Worm (Caenorhabditis elegans) whole organism, early embryonic: Measurements from ENCODE around the gene age-1.

Experiments used
- B0310.2 ChIP-seq: sonication (generic microtip); optimal IDR thresholded peaks from 2 replicates; lab custom pipeline; 2016; ENCODE audit warnings: mild to moderate bottlenecking, missing genetic modification characterization, missing compliant biosample characterization
- F13C5.2 ChIP-seq: sonication (generic microtip); optimal IDR thresholded peaks from 2 replicates; lab custom pipeline; 2017; ENCODE audit warnings: mild to moderate bottlenecking, missing genetic modification characterization, inconsistent platforms, missing compliant biosample characterization
- ama-1 ChIP-seq: fragments of 150-350 bp; optimal IDR thresholded peaks from 2 replicates; lab custom pipeline; 2014
- ceh-13 ChIP-seq: fragments of 200-800 bp; sonication (Bioruptor generic); optimal IDR thresholded peaks from 2 replicates; lab custom pipeline; 2018; ENCODE audit warnings: mild to moderate bottlenecking, missing genetic modification characterization, missing compliant biosample characterization
- ceh-36 ChIP-seq: sonication (generic microtip); optimal IDR thresholded peaks from 2 replicates; lab custom pipeline; 2016; ENCODE audit warnings: missing genetic modification characterization, inconsistent platforms, missing compliant biosample characterization
- flt-1 ChIP-seq: fragments of 200-800 bp; sonication (Bioruptor generic); IDR thresholded peaks from 2 replicates; pipeline ENCODE4 v1.3.6; 2022; ENCODE audit warnings: missing genetic modification characterization, missing compliant biosample characterization
- hmbx-1 ChIP-seq: sonication (generic microtip); optimal IDR thresholded peaks from 2 replicates; lab custom pipeline; 2016; ENCODE audit warnings: mild to moderate bottlenecking, missing genetic modification characterization, missing compliant biosample characterization
- hmg-4 ChIP-seq: fragments of 200-800 bp; sonication (Bioruptor generic); optimal IDR thresholded peaks from 2 replicates; lab custom pipeline; 2018; ENCODE audit warnings: mild to moderate bottlenecking, missing genetic modification characterization, missing compliant biosample characterization
- hnd-1 ChIP-seq: sonication (generic microtip); optimal IDR thresholded peaks from 2 replicates; lab custom pipeline; 2016; ENCODE audit warnings: missing genetic modification characterization, missing compliant biosample characterization
- scrt-1 ChIP-seq: fragments of 200-800 bp; sonication (Bioruptor generic); IDR thresholded peaks from 2 replicates; pipeline ENCODE4 v1.3.6; 2022; ENCODE audit warnings: missing genetic modification characterization, missing compliant biosample characterization
- sea-1 ChIP-seq: fragments of 200-800 bp; sonication (Bioruptor generic); conservative IDR thresholded peaks from 2 replicates; pipeline ENCODE4 v1.3.6; 2022; ENCODE audit warnings: missing genetic modification characterization, missing compliant biosample characterization
- tbx-37 ChIP-seq: fragments of 200-800 bp; sonication (Bioruptor generic); conservative IDR thresholded peaks from 2 replicates; pipeline ENCODE4 v1.3.6; 2022; ENCODE audit warnings: missing genetic modification reagents, missing genetic modification characterization, missing compliant biosample characterization

DNA sequence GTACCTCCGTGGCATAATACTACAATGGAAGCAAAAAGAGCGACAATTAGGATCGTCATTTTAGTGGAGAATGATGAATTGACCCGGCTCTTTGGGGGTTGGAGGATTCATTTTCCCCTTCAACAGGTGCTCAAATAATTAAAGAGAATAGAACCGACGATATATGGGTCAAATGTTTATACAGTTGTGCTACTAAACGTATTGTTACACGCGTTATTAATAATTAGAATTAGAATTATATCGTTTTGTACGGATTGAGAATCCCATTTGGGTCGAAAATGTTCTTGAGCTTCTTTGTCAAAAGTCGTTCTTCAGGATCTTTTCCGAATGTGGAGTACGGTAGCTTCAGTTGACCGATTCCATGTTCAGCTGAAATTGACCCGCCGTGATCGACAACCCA lies 11.9 kb upstream of the age-1 start, which contains the start of gene Y62F5A.9:
- TF ChIP-seq hmg-4 (GFP tag; lab: Kevin White, UChicago) (no peak), ama-1 (lab: Kevin White, UChicago) (no peak), ceh-13 (no peak), F13C5.2 (tag; lab: Kevin White, UChicago) (no peak), B0310.2 (tag; lab: Kevin White, UChicago) (no peak), tbx-37 (GFP tag; lab: Robert Waterston, UW) (no peak), flt-1 (GFP tag; lab: Robert Waterston, UW) (no peak), hnd-1 (no peak), ceh-36 (no peak), hmbx-1 (no peak), sea-1 (GFP tag; lab: Robert Waterston, UW) (no peak), scrt-1 (GFP tag; lab: Robert Waterston, UW) (no peak)
